Worm (Caenorhabditis elegans): ENCODE data around the gene T16H12.13.
"Not testable (repeated sequence)": the region's sequence is repeated elsewhere in the genome, so short reads cannot be mapped to it uniquely, and the experiment has no call there.

Gene T16H12.13

ce11 chrIII:10085103-10085502 lies at the start of gene T16H12.13:
Gene T16H12.13, plus strand, starts transcription at chrIII:10085403.
- TF ChIP-seq klf-2 (GFP tag; conservative IDR thresholded peaks at IDR 0.05) (no peak), ztf-23 (GFP tag; IDR thresholded peaks at IDR 0.05) (no peak), ztf-29 (GFP tag; IDR thresholded peaks at IDR 0.05) (no peak), med-1 (GFP tag; optimal IDR thresholded peaks at IDR 0.05; ENCODE audit: insufficient read depth) (no peak), ref-1 (GFP tag; conservative IDR thresholded peaks at IDR 0.05) (no peak), cog-1 (tag; optimal IDR thresholded peaks at IDR 0.05) (no peak), flt-1 (GFP tag; IDR thresholded peaks at IDR 0.05) (no peak), tab-1 (GFP tag; IDR thresholded peaks at IDR 0.05) (no peak)

ce11 chrIII:10035783-10036182 lies 49.4 kb upstream of the T16H12.13 start, which contains the start of gene xbx-3:
Gene xbx-3, plus strand, starts transcription at chrIII:10035945.
- TF ChIP-seq cog-1 (tag; optimal IDR thresholded peaks at IDR 0.05) = no peak
- no peak for TF ChIP-seq flt-1 (GFP tag; IDR thresholded peaks at IDR 0.05)
- TF ChIP-seq klf-2 (GFP tag; conservative IDR thresholded peaks at IDR 0.05) = no peak
- TF ChIP-seq ztf-23 (GFP tag; IDR thresholded peaks at IDR 0.05) = no peak
- TF ChIP-seq ztf-29 (GFP tag; IDR thresholded peaks at IDR 0.05) = no peak
- no peak for TF ChIP-seq tab-1 (GFP tag; IDR thresholded peaks at IDR 0.05)
- no peak for TF ChIP-seq ref-1 (GFP tag; conservative IDR thresholded peaks at IDR 0.05)
- no peak for TF ChIP-seq T22C8.4 (GFP tag; IDR thresholded peaks at IDR 0.05)

- TF ChIP-seq flt-1 (GFP tag; IDR thresholded peaks at IDR 0.05) (no peak), tab-1 (GFP tag; IDR thresholded peaks at IDR 0.05) (no peak), T22C8.4 (GFP tag; IDR thresholded peaks at IDR 0.05) (no peak)
Measured at ce11 chrIII:10037150-10037549, 48.1 kb upstream of the T16H12.13 start, which contains the start of gene M04D8.7. Gene M04D8.7, plus strand, starts transcription at chrIII:10037450.

ce11 chrIII:10040013-10040412 lies 45.2 kb upstream of the T16H12.13 start, which contains the start of gene T16G12.7:
Gene T16G12.7, minus strand, starts transcription at chrIII:10040113.
- no peak for TF ChIP-seq med-1 (GFP tag; optimal IDR thresholded peaks at IDR 0.05; ENCODE audit: insufficient read depth)
- no peak for TF ChIP-seq flt-1 (GFP tag; IDR thresholded peaks at IDR 0.05)
- no peak for TF ChIP-seq ref-1 (GFP tag; conservative IDR thresholded peaks at IDR 0.05)
- TF ChIP-seq cog-1 (tag; optimal IDR thresholded peaks at IDR 0.05) = no peak
- no peak for TF ChIP-seq T22C8.4 (GFP tag; IDR thresholded peaks at IDR 0.05)
- no peak for TF ChIP-seq ztf-29 (GFP tag; IDR thresholded peaks at IDR 0.05)
- no peak for TF ChIP-seq tab-1 (GFP tag; IDR thresholded peaks at IDR 0.05)
- no peak for TF ChIP-seq klf-2 (GFP tag; conservative IDR thresholded peaks at IDR 0.05)
- no peak for TF ChIP-seq ztf-23 (GFP tag; IDR thresholded peaks at IDR 0.05)

ce11 chrIII:10049682-10050081 lies 35.5 kb upstream of the T16H12.13 start, which contains the start of gene T16G12.1:
Gene T16G12.1, minus strand, starts transcription at chrIII:10049857.
- TF ChIP-seq med-1 (GFP tag; optimal IDR thresholded peaks at IDR 0.05; ENCODE audit: insufficient read depth) (no peak), tab-1 (GFP tag; IDR thresholded peaks at IDR 0.05) (no peak), cog-1 (tag; optimal IDR thresholded peaks at IDR 0.05) (no peak), ztf-23 (GFP tag; IDR thresholded peaks at IDR 0.05) (no peak), klf-2 (GFP tag; conservative IDR thresholded peaks at IDR 0.05) (no peak), ztf-29 (GFP tag; IDR thresholded peaks at IDR 0.05) (no peak), ref-1 (GFP tag; conservative IDR thresholded peaks at IDR 0.05) (no peak), T22C8.4 (GFP tag; IDR thresholded peaks at IDR 0.05) (no peak), flt-1 (GFP tag; IDR thresholded peaks at IDR 0.05) (no peak)

ce11 chrIII:10050321-10050720 lies 34.9 kb upstream of the T16H12.13 start, which contains the start of gene T16G12.3:
Gene T16G12.3, plus strand, starts transcription at chrIII:10050621.
- not testable (repeated sequence) for TF ChIP-seq T22C8.4 (GFP tag; IDR thresholded peaks at IDR 0.05); ztf-29 (GFP tag; IDR thresholded peaks at IDR 0.05); ref-1 (GFP tag; conservative IDR thresholded peaks at IDR 0.05)

- TF ChIP-seq ztf-23 (GFP tag; IDR thresholded peaks at IDR 0.05); cog-1 (tag; optimal IDR thresholded peaks at IDR 0.05); ztf-29 (GFP tag; IDR thresholded peaks at IDR 0.05): not testable (repeated sequence)
Measured at ce11 chrIII:10053312-10053711, 31.9 kb upstream of the T16H12.13 start, which contains the start of gene T16G12.12. Gene T16G12.12, plus strand, starts transcription at chrIII:10053612.

- TF ChIP-seq ztf-29 (GFP tag; IDR thresholded peaks at IDR 0.05) (no peak), flt-1 (GFP tag; IDR thresholded peaks at IDR 0.05) (no peak)
Measured at ce11 chrIII:10056033-10056432, 29.2 kb upstream of the T16H12.13 start, which contains the start of gene T16G12.10. Gene T16G12.10, minus strand, starts transcription at chrIII:10056133.

- TF ChIP-seq ref-1 (GFP tag; conservative IDR thresholded peaks at IDR 0.05) = no peak
- no peak for TF ChIP-seq med-1 (GFP tag; optimal IDR thresholded peaks at IDR 0.05; ENCODE audit: insufficient read depth)
- TF ChIP-seq klf-2 (GFP tag; conservative IDR thresholded peaks at IDR 0.05) = no peak
- TF ChIP-seq T22C8.4 (GFP tag; IDR thresholded peaks at IDR 0.05) = no peak
- no peak for TF ChIP-seq tab-1 (GFP tag; IDR thresholded peaks at IDR 0.05)
- TF ChIP-seq ztf-23 (GFP tag; IDR thresholded peaks at IDR 0.05) = no peak
- no peak for TF ChIP-seq cog-1 (tag; optimal IDR thresholded peaks at IDR 0.05)
- TF ChIP-seq flt-1 (GFP tag; IDR thresholded peaks at IDR 0.05) = no peak
- no peak for TF ChIP-seq ztf-29 (GFP tag; IDR thresholded peaks at IDR 0.05)
Measured at ce11 chrIII:10057518-10057917, 27.7 kb upstream of the T16H12.13 start, which contains the start of gene T16G12.4. Gene T16G12.4, plus strand, starts transcription at chrIII:10057818.

- TF ChIP-seq klf-2 (GFP tag; conservative IDR thresholded peaks at IDR 0.05) (no peak), ref-1 (GFP tag; conservative IDR thresholded peaks at IDR 0.05) (no peak), ztf-23 (GFP tag; IDR thresholded peaks at IDR 0.05) (no peak), ztf-29 (GFP tag; IDR thresholded peaks at IDR 0.05) (no peak), T22C8.4 (GFP tag; IDR thresholded peaks at IDR 0.05) (no peak), med-1 (GFP tag; optimal IDR thresholded peaks at IDR 0.05; ENCODE audit: insufficient read depth) (no peak), tab-1 (GFP tag; IDR thresholded peaks at IDR 0.05) (no peak), flt-1 (GFP tag; IDR thresholded peaks at IDR 0.05) (no peak), cog-1 (tag; optimal IDR thresholded peaks at IDR 0.05) (no peak)
Measured at ce11 chrIII:10059002-10059401, 26.2 kb upstream of the T16H12.13 start, which contains the start of gene T16G12.8. Gene T16G12.8, plus strand, starts transcription at chrIII:10059302.

All from whole organism, midembryonic.